Worm (Caenorhabditis elegans): ENCODE measurements around the gene frh-1.

frh-1 gene

DNA sequence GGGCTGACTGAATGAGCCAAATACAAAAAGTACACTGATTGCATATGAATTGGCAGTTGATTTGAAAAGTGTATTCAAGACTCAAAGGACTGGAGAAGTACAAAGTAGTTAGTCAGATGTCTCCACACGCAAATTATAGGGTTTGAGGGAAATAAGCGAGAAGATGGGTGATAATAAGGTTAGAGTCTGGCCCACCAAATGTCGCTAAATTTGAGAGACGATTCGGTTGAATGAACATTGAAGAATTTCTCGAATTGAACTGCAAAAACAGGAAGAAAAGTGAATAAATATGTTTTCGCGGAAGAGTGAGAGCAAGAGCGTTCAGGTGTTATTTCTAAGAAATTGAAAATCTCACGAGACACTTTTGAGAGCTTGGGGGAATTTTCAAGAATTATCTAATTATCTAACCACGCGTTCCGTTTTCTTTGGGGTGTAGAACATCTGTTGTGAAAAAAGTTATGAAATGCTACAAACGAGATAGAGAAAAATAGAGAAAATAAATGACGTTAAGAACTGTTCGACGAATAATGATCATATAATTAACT is 42.4 kb downstream of the frh-1 start:
- TF ChIP-seq aly-1 (tag; optimal IDR thresholded peaks at IDR 0.05) (no peak), hmg-4 (GFP tag; optimal IDR thresholded peaks at IDR 0.05) (no peak), sea-1 (GFP tag; conservative IDR thresholded peaks at IDR 0.05) (no peak), B0310.2 (tag; optimal IDR thresholded peaks at IDR 0.05) (no peak), ceh-13 (GFP tag; optimal IDR thresholded peaks at IDR 0.05) (no peak), hnd-1 (tag; optimal IDR thresholded peaks at IDR 0.05) (no peak), hmbx-1 (tag; optimal IDR thresholded peaks at IDR 0.05) (no peak), pes-1 (GFP tag; IDR thresholded peaks at IDR 0.05) (no peak), F13C5.2 (tag; optimal IDR thresholded peaks at IDR 0.05) (no peak), ama-1 (optimal IDR thresholded peaks at IDR 0.05) (no peak), tbx-37 (GFP tag; conservative IDR thresholded peaks at IDR 0.05) (no peak)

DNA sequence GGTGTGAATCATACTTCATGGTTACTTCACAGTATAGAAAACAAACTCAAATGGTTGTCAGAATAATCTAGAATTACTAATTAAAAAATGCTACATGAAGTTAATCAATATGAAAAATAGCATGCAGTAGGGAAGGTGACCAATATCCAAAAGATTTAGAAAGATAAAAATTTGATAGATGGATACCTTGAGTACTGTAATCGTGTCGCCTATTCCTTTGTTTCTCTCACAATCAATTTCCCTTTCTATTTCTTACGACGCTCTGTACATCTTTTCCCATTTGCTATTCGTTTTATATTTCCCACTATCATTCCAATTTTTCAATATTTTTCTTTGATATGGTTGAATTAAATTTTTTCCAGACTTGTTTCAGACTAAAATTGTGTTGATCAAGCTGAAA is 44.1 kb downstream of the frh-1 start, which contains the start of gene B0034.7:
B0034.7 (plus strand) TSS at position 301 of the 400 bp plus-strand sequence.
- TF ChIP-seq pes-1 (GFP tag; IDR thresholded peaks at IDR 0.05) (no peak), B0310.2 (tag; optimal IDR thresholded peaks at IDR 0.05) (no peak), ama-1 (optimal IDR thresholded peaks at IDR 0.05) (no peak), ceh-36 (tag; optimal IDR thresholded peaks at IDR 0.05) (no peak), hmbx-1 (tag; optimal IDR thresholded peaks at IDR 0.05) (no peak), tbx-11 (GFP tag; IDR thresholded peaks at IDR 0.05) (no peak), sea-1 (GFP tag; conservative IDR thresholded peaks at IDR 0.05) (no peak), ets-7 (tag; optimal IDR thresholded peaks at IDR 0.05) (no peak), F13C5.2 (tag; optimal IDR thresholded peaks at IDR 0.05) (no peak), tra-4 (tag; optimal IDR thresholded peaks at IDR 0.05) (no peak), hmg-4 (GFP tag; optimal IDR thresholded peaks at IDR 0.05) (no peak), aly-1 (tag; optimal IDR thresholded peaks at IDR 0.05) (no peak)

DNA sequence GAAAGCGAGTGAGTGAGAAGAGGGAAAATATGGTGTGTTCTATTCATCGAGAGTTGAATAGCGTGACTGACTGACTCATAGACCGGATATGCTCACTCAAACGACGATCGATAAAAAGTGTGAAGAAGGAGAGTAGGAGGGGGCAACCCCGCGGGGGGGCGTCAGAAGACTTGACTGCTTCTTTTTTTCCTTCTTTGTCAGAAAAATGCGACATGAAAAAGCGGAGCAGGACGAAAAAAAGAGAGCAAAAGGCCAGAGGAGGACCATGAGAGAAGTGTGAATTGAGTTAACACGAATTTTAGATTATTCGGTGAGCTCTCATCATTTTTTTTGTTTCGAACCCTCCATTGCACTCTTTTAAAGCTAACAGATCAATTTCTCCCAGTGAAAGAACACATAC is 45.1 kb downstream of the frh-1 start:
- no peak for TF ChIP-seq F13C5.2 (tag; optimal IDR thresholded peaks at IDR 0.05)
- no peak for TF ChIP-seq hmg-4 (GFP tag; optimal IDR thresholded peaks at IDR 0.05)
- no peak for TF ChIP-seq flt-1 (GFP tag; IDR thresholded peaks at IDR 0.05)

DNA sequence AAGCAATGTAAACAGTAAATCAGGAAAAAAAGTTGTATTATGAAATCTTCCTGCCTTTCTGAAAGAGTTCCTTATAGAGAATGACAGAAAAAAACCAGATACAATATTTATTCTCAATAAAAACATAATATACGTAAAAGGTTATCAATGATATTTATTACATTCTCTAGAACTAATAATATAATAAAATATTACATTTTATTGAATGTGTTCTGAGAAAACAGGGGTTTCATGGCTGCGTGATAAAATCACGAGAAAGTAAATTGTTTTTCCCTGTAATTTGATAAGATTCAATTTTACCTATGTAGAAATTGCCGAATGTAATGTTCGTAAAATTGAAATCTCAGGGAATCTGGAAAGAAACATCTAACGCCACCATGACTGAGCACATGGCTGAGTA is 47.7 kb downstream of the frh-1 start:
- TF ChIP-seq aly-1 (tag; optimal IDR thresholded peaks at IDR 0.05) (no peak), F13C5.2 (tag; optimal IDR thresholded peaks at IDR 0.05) (no peak), sea-1 (GFP tag; conservative IDR thresholded peaks at IDR 0.05) (no peak), B0310.2 (tag; optimal IDR thresholded peaks at IDR 0.05) (no peak)

DNA sequence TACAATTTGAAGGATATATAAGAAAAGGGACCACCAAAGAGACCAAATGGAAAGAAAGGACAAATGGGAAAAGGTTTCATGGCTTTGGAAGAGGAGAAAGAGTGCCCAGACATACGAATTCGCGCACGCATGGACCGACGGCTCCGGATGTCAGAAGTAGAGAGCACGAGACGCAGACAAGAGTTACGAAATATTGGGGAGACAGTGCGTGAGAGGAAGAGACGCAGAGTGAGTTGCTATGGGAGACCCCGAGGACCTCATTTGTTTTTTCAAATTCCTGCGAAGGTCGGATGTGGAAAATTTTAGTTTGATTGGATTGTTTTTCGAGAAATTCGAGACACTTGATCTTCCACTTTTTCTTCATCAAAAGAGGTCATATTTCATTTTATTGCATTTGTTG is 49.4 kb downstream of the frh-1 start:
- TF ChIP-seq ama-1 (optimal IDR thresholded peaks at IDR 0.05) (no peak), ets-7 (tag; optimal IDR thresholded peaks at IDR 0.05) (peak; percentile 2), tbx-37 (GFP tag; conservative IDR thresholded peaks at IDR 0.05) (no peak), sea-1 (GFP tag; conservative IDR thresholded peaks at IDR 0.05) (no peak), hmg-4 (GFP tag; optimal IDR thresholded peaks at IDR 0.05) (no peak), tbx-11 (GFP tag; IDR thresholded peaks at IDR 0.05) (no peak), pes-1 (GFP tag; IDR thresholded peaks at IDR 0.05) (no peak), B0310.2 (tag; optimal IDR thresholded peaks at IDR 0.05) (no peak)

DNA sequence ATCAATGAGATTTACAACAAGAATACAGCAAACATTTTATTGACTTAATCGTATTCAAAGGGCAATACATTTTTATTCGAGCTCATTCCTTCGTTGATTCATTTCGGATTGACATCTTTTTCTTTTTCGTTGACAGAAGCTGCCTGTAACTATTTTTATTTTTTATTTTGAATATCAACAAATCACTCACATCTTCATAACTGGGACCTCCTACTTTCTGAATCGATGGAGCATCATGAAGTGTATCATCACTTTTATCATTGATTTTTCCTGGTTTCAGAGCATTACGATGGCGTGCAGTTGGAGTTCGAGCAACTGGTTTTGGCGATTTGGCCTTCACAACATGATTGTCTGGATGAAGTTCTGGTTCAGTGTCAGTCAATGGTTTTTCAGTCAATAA is 50.8 kb downstream of the frh-1 start, which contains the start of gene B0034.1:
B0034.1 (plus strand) TSS at position 301 of the 400 bp plus-strand sequence.
- TF ChIP-seq B0310.2 (tag; optimal IDR thresholded peaks at IDR 0.05) (no peak), scrt-1 (GFP tag; IDR thresholded peaks at IDR 0.05) (no peak), hnd-1 (tag; optimal IDR thresholded peaks at IDR 0.05) (no peak), F13C5.2 (tag; optimal IDR thresholded peaks at IDR 0.05) (no peak), pes-1 (GFP tag; IDR thresholded peaks at IDR 0.05) (no peak), flt-1 (GFP tag; IDR thresholded peaks at IDR 0.05) (no peak), aly-1 (tag; optimal IDR thresholded peaks at IDR 0.05) (no peak), tbx-37 (GFP tag; conservative IDR thresholded peaks at IDR 0.05) (no peak), sea-1 (GFP tag; conservative IDR thresholded peaks at IDR 0.05) (no peak), tbx-11 (GFP tag; IDR thresholded peaks at IDR 0.05) (no peak)
